Fruit fly (Drosophila melanogaster) whole organism, wandering third instar larva: ENCODE measurements around the gene CG10435.
A peak's percentile ranks its signal among the peaks of the same experiment; 100 is the strongest.

Source experiments
- Hnf4 ChIP-seq: fragments of 200-800 bp; sonication (Bioruptor generic); optimal IDR thresholded peaks from 2 replicates; lab custom pipeline; 2016; ENCODE audit warnings: missing biosample characterization, mild to moderate bottlenecking, missing genetic modification characterization
- Hr78 ChIP-seq: fragments of >200 bp; optimal IDR thresholded peaks from 2 replicates; lab custom pipeline; 2017; ENCODE audit warnings: missing biosample characterization, missing genetic modification characterization
- Sp1 ChIP-seq: fragments of 200-800 bp; sonication (Bioruptor generic); optimal IDR thresholded peaks from 3 replicates; lab custom pipeline; 2019; ENCODE audit warnings: missing biosample characterization, mild to moderate bottlenecking, missing genetic modification characterization, moderate library complexity
- h ChIP-seq: fragments of 200-800 bp; sonication (Bioruptor generic); optimal IDR thresholded peaks from 3 replicates; lab custom pipeline; 2016; ENCODE audit warnings: missing biosample characterization, mild to moderate bottlenecking, missing genetic modification characterization
- pan ChIP-seq: fragments of >200 bp; optimal IDR thresholded peaks from 2 replicates; lab custom pipeline; 2017

DNA sequence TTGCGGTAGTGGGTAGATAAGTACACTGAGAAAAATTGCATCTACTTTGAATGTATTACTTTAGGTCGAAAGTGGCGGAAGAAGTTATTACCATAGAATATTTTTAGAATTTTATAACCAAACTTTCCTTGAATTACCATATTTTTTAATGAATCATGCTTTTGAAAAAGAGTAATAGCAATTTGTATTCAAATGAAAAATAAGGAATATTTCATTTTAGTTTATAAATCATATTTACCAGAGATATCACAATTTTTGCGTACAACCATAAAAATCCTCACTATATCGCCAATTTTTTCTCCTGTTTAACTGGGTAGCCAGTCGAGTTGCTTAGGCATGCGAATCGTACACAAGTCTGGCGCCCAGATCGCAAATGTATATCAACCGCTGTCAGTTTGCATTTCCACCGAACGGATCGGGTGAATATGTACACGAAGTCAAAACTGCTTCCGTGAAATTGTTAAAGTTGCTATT is 43.3 kb downstream of the CG10435 start:
- TF ChIP-seq Hnf4 (GFP tag; lab: Kevin White, UChicago) (peak; percentile 33), h (GFP tag; lab: Kevin White, UChicago) (peak; percentile 58), pan (lab: Kevin White, UChicago) (no peak), Sp1 (peak; percentile 58), Hr78 (GFP tag; lab: Kevin White, UChicago) (no peak)
